ENCODE assay signal across 5 worm cellular contexts in genomic region chrIII:10094538-10094937, ce11.
TF ChIP-seq lines count a peak whose summit lies in the region.

No protein-coding gene starts in this region.

TF ChIP-seq in whole organism, L1 larva, 84 proteins besides CTCF, POLR2A, EP300 and RAD21 (continues in another document):
- TF ChIP-seq nhr-85 (tag; lab: Kevin White, UChicago) (peak; percentile 80), blmp-1 (tag; optimal IDR thresholded peaks at IDR 0.05; lab: Kevin White, UChicago) (peak; percentile 43), nhr-71 (tag; optimal IDR thresholded peaks at IDR 0.05; lab: Kevin White, UChicago) (peak; percentile 36), egl-27 (tag; optimal IDR thresholded peaks at IDR 0.05; lab: Kevin White, UChicago) (no peak), nhr-84 (tag; optimal IDR thresholded peaks at IDR 0.05; lab: Kevin White, UChicago) (no peak), ceh-63 (GFP tag; optimal IDR thresholded peaks at IDR 0.05; lab: Kevin White, UChicago) (no peak), lin-35 (GFP tag; optimal IDR thresholded peaks at IDR 0.05; lab: Kevin White, UChicago) (no peak), nhr-19 (GFP tag; conservative IDR thresholded peaks at IDR 0.05; lab: Robert Waterston, UW) (no peak; the same call in 1 of the 2 replicates), ztf-11 (tag; optimal IDR thresholded peaks at IDR 0.05; lab: Kevin White, UChicago) (peak in 1 of 2 experiments; percentile 62), lir-3 (tag; optimal IDR thresholded peaks at IDR 0.05; lab: Kevin White, UChicago; ENCODE audit: poor library complexity) (no peak), aly-2 (tag; optimal IDR thresholded peaks at IDR 0.05; lab: Kevin White, UChicago) (no peak), elt-2 (tag; optimal IDR thresholded peaks at IDR 0.05; lab: Kevin White, UChicago) (no peak), nhr-76 (tag; optimal IDR thresholded peaks at IDR 0.05; lab: Kevin White, UChicago) (no peak), lsy-2 (tag; optimal IDR thresholded peaks at IDR 0.05; lab: Kevin White, UChicago) (no peak), pax-3 (tag; optimal IDR thresholded peaks at IDR 0.05; lab: Kevin White, UChicago) (no peak), unc-62 (GFP tag; optimal IDR thresholded peaks at IDR 0.05; lab: Kevin White, UChicago) (no peak), nhr-20 (tag; optimal IDR thresholded peaks at IDR 0.05; lab: Kevin White, UChicago) (peak; percentile 23), nhr-28 (tag; optimal IDR thresholded peaks at IDR 0.05; lab: Kevin White, UChicago) (no peak), zip-4 (GFP tag; optimal IDR thresholded peaks at IDR 0.05; lab: Kevin White, UChicago) (no peak)

TF ChIP-seq in whole organism, L3 larva, 47 proteins besides CTCF, POLR2A, EP300 and RAD21:
- TF ChIP-seq lsy-12 (tag; optimal IDR thresholded peaks at IDR 0.05; lab: Kevin White, UChicago) (peak; percentile 52), nfya-1 (tag; optimal IDR thresholded peaks at IDR 0.05; lab: Kevin White, UChicago; ENCODE audit: insufficient read depth) (peak; percentile 93), tbx-2 (tag; optimal IDR thresholded peaks at IDR 0.05; lab: Kevin White, UChicago) (peak; percentile 11), nhr-25 (tag; optimal IDR thresholded peaks at IDR 0.05; lab: Kevin White, UChicago) (peak; percentile 86), ceh-9 (tag; optimal IDR thresholded peaks at IDR 0.05; lab: Kevin White, UChicago) (no peak), nhr-43 (tag; optimal IDR thresholded peaks at IDR 0.05; lab: Kevin White, UChicago; ENCODE audit: poor library complexity, severe bottlenecking) (peak; percentile 63), ztf-4 (tag; optimal IDR thresholded peaks at IDR 0.05; lab: Kevin White, UChicago) (no peak), lin-39 (tag; optimal IDR thresholded peaks at IDR 0.05; lab: Kevin White, UChicago) (peak; percentile 50), lin-15B (tag; optimal IDR thresholded peaks at IDR 0.05; lab: Kevin White, UChicago) (peak; percentile 51), eor-1 (tag; optimal IDR thresholded peaks at IDR 0.05; lab: Kevin White, UChicago) (no peak), nhr-23 (tag; optimal IDR thresholded peaks at IDR 0.05; lab: Kevin White, UChicago) (peak; percentile 55), mdl-1 (tag; optimal IDR thresholded peaks at IDR 0.05; lab: Kevin White, UChicago) (no peak), egl-5 (tag; optimal IDR thresholded peaks at IDR 0.05; lab: Kevin White, UChicago) (peak; percentile 6)

TF ChIP-seq in whole organism, early embryonic, 17 proteins besides CTCF, POLR2A, EP300 and RAD21:
- TF ChIP-seq aly-1 (tag; optimal IDR thresholded peaks at IDR 0.05; lab: Kevin White, UChicago) = peak; percentile 52
- no peak for TF ChIP-seq tbx-11 (GFP tag; IDR thresholded peaks at IDR 0.05; lab: Robert Waterston, UW)
- TF ChIP-seq ceh-13 (GFP tag; optimal IDR thresholded peaks at IDR 0.05; lab: Kevin White, UChicago) = no peak
- peak; percentile 23 for TF ChIP-seq F13C5.2 (tag; optimal IDR thresholded peaks at IDR 0.05; lab: Kevin White, UChicago)
- no peak for TF ChIP-seq hnd-1 (tag; optimal IDR thresholded peaks at IDR 0.05; lab: Kevin White, UChicago)
- TF ChIP-seq pes-1 (GFP tag; IDR thresholded peaks at IDR 0.05; lab: Robert Waterston, UW) = no peak
- no peak for TF ChIP-seq B0310.2 (tag; optimal IDR thresholded peaks at IDR 0.05; lab: Kevin White, UChicago)
- TF ChIP-seq sea-1 (GFP tag; conservative IDR thresholded peaks at IDR 0.05; lab: Robert Waterston, UW) = no peak
- no peak for TF ChIP-seq ets-7 (tag; optimal IDR thresholded peaks at IDR 0.05; lab: Kevin White, UChicago)
- TF ChIP-seq ceh-36 (tag; optimal IDR thresholded peaks at IDR 0.05; lab: Kevin White, UChicago) = peak; percentile 43
- TF ChIP-seq ama-1 (optimal IDR thresholded peaks at IDR 0.05; lab: Kevin White, UChicago) = no peak
- peak; percentile 91 for TF ChIP-seq hmg-4 (GFP tag; optimal IDR thresholded peaks at IDR 0.05; lab: Kevin White, UChicago)

TF ChIP-seq in whole organism, midembryonic, 9 proteins besides CTCF, POLR2A, EP300 and RAD21:
- TF ChIP-seq med-1 (GFP tag; optimal IDR thresholded peaks at IDR 0.05; lab: Kevin White, UChicago; ENCODE audit: insufficient read depth) = no peak
- TF ChIP-seq ref-1 (GFP tag; conservative IDR thresholded peaks at IDR 0.05; lab: Robert Waterston, UW) = no peak
- no peak for TF ChIP-seq ztf-29 (GFP tag; IDR thresholded peaks at IDR 0.05; lab: Robert Waterston, UW)
- no peak for TF ChIP-seq klf-2 (GFP tag; conservative IDR thresholded peaks at IDR 0.05; lab: Robert Waterston, UW)
- TF ChIP-seq ztf-23 (GFP tag; IDR thresholded peaks at IDR 0.05; lab: Robert Waterston, UW) = no peak
- TF ChIP-seq cog-1 (tag; optimal IDR thresholded peaks at IDR 0.05; lab: Kevin White, UChicago) = peak; percentile 25
- TF ChIP-seq flt-1 (GFP tag; IDR thresholded peaks at IDR 0.05; lab: Robert Waterston, UW) = peak; percentile 76
- peak; percentile 76; the same call in 1 of the 2 replicates for TF ChIP-seq tab-1 (GFP tag; IDR thresholded peaks at IDR 0.05; lab: Robert Waterston, UW)
- no peak for TF ChIP-seq T22C8.4 (GFP tag; IDR thresholded peaks at IDR 0.05; lab: Robert Waterston, UW)

TF ChIP-seq in whole organism, young adult, 124 proteins besides CTCF, POLR2A, EP300 and RAD21 (continues in another document):
- TF ChIP-seq cebp-1 (GFP tag; IDR thresholded peaks at IDR 0.05; lab: Robert Waterston, UW) (no peak), cebp-1 (tag; optimal IDR thresholded peaks at IDR 0.05; lab: Kevin White, UChicago) (peak; percentile 29), ztf-26 (tag; optimal IDR thresholded peaks at IDR 0.05; lab: Kevin White, UChicago) (no peak), zim-3 (tag; optimal IDR thresholded peaks at IDR 0.05; lab: Kevin White, UChicago) (no peak), pha-4 (tag; optimal IDR thresholded peaks at IDR 0.05; lab: Kevin White, UChicago) (no peak), lin-40 (tag; optimal IDR thresholded peaks at IDR 0.05; lab: Kevin White, UChicago) (no peak), ztf-28 (GFP tag; IDR thresholded peaks at IDR 0.05; lab: Robert Waterston, UW) (no peak), nhr-120 (GFP tag; IDR thresholded peaks at IDR 0.05; lab: Robert Waterston, UW) (0 out of 2 replicates have a peak, but pooled peaks have one; percentile 57), mel-28 (tag; optimal IDR thresholded peaks at IDR 0.05; lab: Kevin White, UChicago; ENCODE audit: borderline replicate concordance) (no peak), cebp-2 (GFP tag; IDR thresholded peaks at IDR 0.05; lab: Robert Waterston, UW) (no peak), F10E7.11 (tag; optimal IDR thresholded peaks at IDR 0.05; lab: Kevin White, UChicago) (no peak), F22D6.2 (tag; optimal IDR thresholded peaks at IDR 0.05; lab: Kevin White, UChicago) (no peak), ztf-6 (GFP tag; IDR thresholded peaks at IDR 0.05; lab: Robert Waterston, UW) (no peak), hlh-12 (tag; optimal IDR thresholded peaks at IDR 0.05; lab: Kevin White, UChicago) (no peak), T07F8.4 (tag; optimal IDR thresholded peaks at IDR 0.05; lab: Kevin White, UChicago) (no peak), Y79H2A.3 (GFP tag; conservative IDR thresholded peaks at IDR 0.05; lab: Robert Waterston, UW) (no peak), tbx-9 (tag; optimal IDR thresholded peaks at IDR 0.05; lab: Kevin White, UChicago; ENCODE audit: borderline replicate concordance) (no peak), Y53F4B.3 (GFP tag; IDR thresholded peaks at IDR 0.05; lab: Robert Waterston, UW) (no peak), unc-62 (GFP tag; optimal IDR thresholded peaks at IDR 0.05; lab: Kevin White, UChicago) (no peak), Y56A3A.18 (GFP tag; IDR thresholded peaks at IDR 0.05; lab: Robert Waterston, UW) (no peak), F57A8.1 (GFP tag; optimal IDR thresholded peaks at IDR 0.05; lab: Kevin White, UChicago) (no peak), zfh-2 (GFP tag; conservative IDR thresholded peaks at IDR 0.05; lab: Robert Waterston, UW) (peak; percentile 96), B0261.1 (tag; optimal IDR thresholded peaks at IDR 0.05; lab: Kevin White, UChicago) (no peak), hsf-1 (GFP tag; IDR thresholded peaks at IDR 0.05; lab: Robert Waterston, UW) (no peak), snpc-3.4 (tag; optimal IDR thresholded peaks at IDR 0.05; lab: Kevin White, UChicago) (no peak), dox-1 (GFP tag; IDR thresholded peaks at IDR 0.05; lab: Robert Waterston, UW) (peak; percentile 13; the same call in 1 of the 2 replicates), egrh-3 (GFP tag; IDR thresholded peaks at IDR 0.05; lab: Robert Waterston, UW) (peak; percentile 88), bed-2 (GFP tag; IDR thresholded peaks at IDR 0.05; lab: Robert Waterston, UW) (0 out of 2 replicates have a peak, but pooled peaks have one; percentile 68), lsl-1 (GFP tag; optimal IDR thresholded peaks at IDR 0.05; lab: Kevin White, UChicago) (no peak), rpc-1 (optimal IDR thresholded peaks at IDR 0.05; lab: Kevin White, UChicago) (no peak), rpc-1 (tag; optimal IDR thresholded peaks at IDR 0.05; lab: Kevin White, UChicago) (no peak), ceh-91 (GFP tag; IDR thresholded peaks at IDR 0.05; lab: Robert Waterston, UW) (no peak), ets-4 (GFP tag; optimal IDR thresholded peaks at IDR 0.05; lab: Kevin White, UChicago) (no peak), ceh-40 (GFP tag; IDR thresholded peaks at IDR 0.05; lab: Robert Waterston, UW) (no peak), ztf-18 (tag; optimal IDR thresholded peaks at IDR 0.05; lab: Kevin White, UChicago) (no peak), chd-7 (tag; optimal IDR thresholded peaks at IDR 0.05; lab: Kevin White, UChicago) (peak; percentile 23), B0336.3 (GFP tag; IDR thresholded peaks at IDR 0.05; lab: Robert Waterston, UW) (no peak), F39B2.1 (GFP tag; IDR thresholded peaks at IDR 0.05; lab: Robert Waterston, UW) (no peak), ekl-4 (GFP tag; IDR thresholded peaks at IDR 0.05; lab: Robert Waterston, UW) (0 out of 2 replicates have a peak, but pooled peaks have one; percentile 64), Y67H2A.10 (GFP tag; conservative IDR thresholded peaks at IDR 0.05; lab: Robert Waterston, UW) (no peak), hmg-1.2 (GFP tag; IDR thresholded peaks at IDR 0.05; lab: Robert Waterston, UW) (peak; percentile 31; the same call in 1 of the 2 replicates), nfyb-1 (GFP tag; IDR thresholded peaks at IDR 0.05; lab: Robert Waterston, UW) (peak; percentile 66; the same call in 1 of the 2 replicates), let-607 (tag; optimal IDR thresholded peaks at IDR 0.05; lab: Kevin White, UChicago) (no peak), madf-3 (GFP tag; IDR thresholded peaks at IDR 0.05; lab: Robert Waterston, UW) (0 out of 2 replicates have a peak, but pooled peaks have one; percentile 51), madf-6 (GFP tag; IDR thresholded peaks at IDR 0.05; lab: Robert Waterston, UW) (peak; percentile 52; the same call in 1 of the 2 replicates), B0019.2 (GFP tag; conservative IDR thresholded peaks at IDR 0.05; lab: Robert Waterston, UW) (no peak)

Comparison
In these comparisons a context has a peak if more than half of its experiments do, and no peak if none do; other contexts are left out.
1. Of the 8 proteins assayed by ChIP-seq in both whole organism, young adult and whole organism, L1 larva: peak only in whole organism, young adult: none; only in whole organism, L1 larva: nhr-90; in both: none; in neither: 5; mixed calls (peak in some experiments, not most) for 2.